Fruit fly (Drosophila melanogaster): ENCODE results near the gene comt.

- TF ChIP-seq CG15336 (GFP tag; IDR thresholded peaks at IDR 0.05) (peak; percentile 49), Blimp-1 (GFP tag; optimal IDR thresholded peaks at IDR 0.05) (no peak), CG6163 (GFP tag; IDR thresholded peaks at IDR 0.05) (0 out of 3 replicates have a peak, but pooled peaks have one; percentile 11), CG8319 (GFP tag; optimal IDR thresholded peaks at IDR 0.05) (no peak), Ets21C (GFP tag; optimal IDR thresholded peaks at IDR 0.05) (no peak)
Measured at dm6 chrX:13249732-13250395, 9.0 kb upstream of the comt start.
